Fruit fly (Drosophila melanogaster) whole organism: ENCODE measurements around the gene CG43167.

Experiments used
- CG8478 ChIP-seq: fragments of >200 bp; optimal IDR thresholded peaks from 2 replicates; lab custom pipeline; 2018; ENCODE audit warnings: inconsistent platforms
- Dll ChIP-seq: fragments of >200 bp; optimal IDR thresholded peaks from 2 replicates; lab custom pipeline; 2017
- EcR ChIP-seq, 2 experiments: fragments of >200 bp; optimal IDR thresholded peaks; 2 replicates each; lab custom pipeline; 2017; ENCODE audit warnings: missing biosample characterization in 2 of 2, missing genetic modification characterization in 2 of 2, missing genetic modification reagents in 2 of 2
- pan ChIP-seq: fragments of >200 bp; optimal IDR thresholded peaks from 2 replicates; lab custom pipeline; 2017
- psq ChIP-seq: fragments of >200 bp; optimal IDR thresholded peaks from 2 replicates; lab custom pipeline; 2017
- usp ChIP-seq: fragments of >200 bp; optimal IDR thresholded peaks from 2 replicates; lab custom pipeline; 2017; ENCODE audit warnings: missing biosample characterization, missing genetic modification characterization, mixed read lengths

CG43167 gene

DNA sequence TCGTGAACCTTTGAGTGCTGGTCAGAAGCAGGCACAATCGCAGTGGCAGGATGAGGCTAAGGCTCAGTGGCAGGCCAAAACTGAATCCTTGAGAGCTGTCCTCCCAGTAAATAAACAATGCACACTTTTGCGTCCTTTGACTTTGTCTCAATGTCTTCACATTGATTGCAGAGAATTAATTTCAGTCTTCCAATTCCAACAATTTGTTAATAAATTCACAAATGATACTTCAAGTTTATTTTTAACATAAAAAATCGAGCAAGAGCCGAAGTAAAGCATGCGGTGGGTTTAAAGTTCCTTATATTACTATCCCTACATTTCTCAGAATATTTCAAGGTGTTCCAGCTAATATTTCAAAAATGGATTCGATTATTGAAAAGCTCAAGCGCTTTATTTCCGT is at the start of gene CG43167:
Gene CG43167, plus strand, starts transcription at position 301 of the 400 bp plus-strand sequence.
- TF ChIP-seq CG8478 (no peak), pan (lab: Kevin White, UChicago) (no peak), usp (GFP tag; lab: Kevin White, UChicago) (no peak), psq (lab: Kevin White, UChicago) (no peak), Dll (no peak), EcR (GFP tag; optimal IDR thresholded peaks at IDR 0.05; lab: Kevin White, UChicago) (no peak)

DNA sequence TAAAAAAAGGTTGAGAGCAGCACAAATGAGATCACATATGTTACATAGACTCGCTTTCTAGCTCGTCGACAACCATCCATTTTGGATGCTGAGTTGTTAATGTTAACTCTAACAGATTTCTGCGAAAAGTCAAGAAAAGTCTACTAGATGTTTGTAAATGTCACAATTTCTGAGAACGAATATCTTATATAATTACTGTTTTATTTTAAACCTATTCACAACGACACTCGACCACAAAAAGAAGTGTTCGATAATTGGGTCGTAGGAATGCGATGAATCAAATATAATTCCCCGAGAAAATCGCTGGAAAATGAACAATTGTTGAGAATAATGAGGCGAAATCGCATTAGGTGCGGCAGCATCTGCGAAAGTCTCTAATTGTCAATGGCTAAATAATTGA is 45.5 kb upstream of the CG43167 start, which contains the start of gene spag4:
Gene spag4, minus strand, starts transcription at position 101 of the 400 bp plus-strand sequence.
- TF ChIP-seq Dll (no peak), EcR (GFP tag; optimal IDR thresholded peaks at IDR 0.05; lab: Kevin White, UChicago) (no peak), CG8478 (no peak), pan (lab: Kevin White, UChicago) (no peak), psq (lab: Kevin White, UChicago) (no peak), usp (GFP tag; lab: Kevin White, UChicago) (no peak)

DNA sequence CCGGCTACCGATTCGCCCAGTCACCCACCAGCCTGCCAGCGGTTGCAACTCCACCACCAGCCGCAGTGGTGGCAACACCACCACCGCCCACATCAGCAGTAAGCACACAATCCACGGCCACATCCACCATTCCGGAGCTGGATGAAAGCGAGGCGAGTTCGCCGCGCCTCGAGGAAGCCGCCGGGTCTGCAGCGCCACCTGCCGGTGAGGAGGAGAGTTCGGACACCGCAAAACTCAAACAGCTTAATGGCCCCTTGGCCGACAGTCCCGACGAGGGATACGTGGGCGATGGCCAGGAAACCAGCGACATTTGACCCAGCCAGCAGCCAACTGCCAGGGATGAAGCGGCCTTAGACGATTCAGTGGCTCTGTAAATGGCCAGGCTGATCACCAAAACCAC is 33.0 kb upstream of the CG43167 start:
- no peak for TF ChIP-seq EcR (GFP tag; optimal IDR thresholded peaks at IDR 0.05; lab: Kevin White, UChicago)
- no peak for TF ChIP-seq psq (lab: Kevin White, UChicago)
- TF ChIP-seq usp (GFP tag; lab: Kevin White, UChicago): no peak
- TF ChIP-seq Dll: no peak
- no peak for TF ChIP-seq pan (lab: Kevin White, UChicago)
- no peak for TF ChIP-seq CG8478

DNA sequence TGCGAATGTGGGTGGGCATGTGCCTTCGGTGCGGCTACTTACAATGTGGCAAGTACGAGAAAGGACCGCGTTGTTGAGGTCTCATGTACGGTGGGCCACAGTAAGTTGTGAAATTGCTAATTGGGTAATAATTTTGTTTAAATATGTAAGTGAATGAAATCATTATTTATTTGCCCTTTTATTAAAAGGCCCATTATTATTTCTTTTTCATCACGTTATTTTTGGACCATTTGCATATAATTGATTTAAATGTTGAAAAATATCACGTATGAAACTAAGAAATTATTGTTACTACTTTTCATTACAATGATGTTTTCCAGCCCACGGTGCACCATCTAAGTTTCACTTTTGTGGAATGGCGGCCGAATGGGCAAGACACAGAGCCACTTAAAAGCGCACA is 28.9 kb upstream of the CG43167 start:
- no peak for TF ChIP-seq usp (GFP tag; lab: Kevin White, UChicago)
- TF ChIP-seq EcR (GFP tag; optimal IDR thresholded peaks at IDR 0.05; lab: Kevin White, UChicago): no peak
- no peak for TF ChIP-seq Dll
- no peak for TF ChIP-seq psq (lab: Kevin White, UChicago)

DNA sequence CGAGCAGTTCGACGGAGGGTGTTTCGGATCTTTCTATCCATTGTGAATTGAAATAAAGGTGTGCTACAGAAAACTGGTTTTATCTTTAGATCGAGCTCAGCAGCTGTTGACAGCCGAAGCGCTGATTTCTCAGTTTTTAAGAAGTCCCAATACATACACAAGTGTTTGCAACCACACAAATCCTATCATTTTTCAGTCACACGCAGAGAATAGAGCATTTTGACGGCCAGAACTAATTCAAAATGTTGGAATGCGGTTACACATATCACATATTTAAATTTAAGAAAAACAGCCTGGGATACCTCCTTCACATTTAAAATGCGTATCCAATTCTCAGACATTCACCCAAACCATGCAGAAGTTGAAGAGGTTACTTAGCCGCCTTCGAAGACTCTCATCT is 8.5 kb upstream of the CG43167 start, which contains the start of gene CG6614:
Gene CG6614, minus strand, starts transcription at position 101 of the 400 bp plus-strand sequence.
- TF ChIP-seq EcR (GFP tag; optimal IDR thresholded peaks at IDR 0.05; lab: Kevin White, UChicago) (no peak), Dll (no peak), CG8478 (no peak), pan (lab: Kevin White, UChicago) (no peak), psq (lab: Kevin White, UChicago) (no peak), usp (GFP tag; lab: Kevin White, UChicago) (no peak)

DNA sequence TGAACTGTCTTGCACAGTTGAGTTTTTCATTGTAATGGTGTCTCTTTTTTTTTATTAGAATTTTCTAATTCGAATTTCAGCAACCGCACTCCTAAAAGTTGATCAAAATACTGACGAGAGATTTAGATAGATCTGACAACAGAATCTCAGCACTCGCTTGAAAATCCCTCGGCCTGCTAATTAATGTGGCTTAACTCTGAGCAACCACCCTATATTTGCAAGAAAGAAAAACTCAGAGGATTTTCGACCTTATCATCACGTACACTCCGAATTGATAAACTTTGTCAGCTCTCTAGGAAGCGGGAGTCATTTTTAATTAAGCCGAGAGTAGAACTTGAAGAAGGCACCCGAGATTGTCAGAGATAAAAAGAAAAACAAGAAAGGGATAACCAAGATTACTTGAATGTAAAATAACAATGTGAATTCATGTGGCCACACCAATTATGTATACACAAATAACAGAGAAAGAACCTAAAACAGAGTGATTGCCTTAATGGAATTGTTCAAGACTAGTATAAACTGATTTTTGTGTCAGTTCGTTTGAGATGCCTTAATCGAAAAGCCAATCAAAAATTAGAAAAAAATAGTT is 5.2 kb upstream of the CG43167 start, which contains the start of the genes CG12307 and CG4983:
Gene CG12307, minus strand, starts transcription at position 101 of the 589 bp plus-strand sequence.
Gene CG4983, plus strand, starts transcription at position 539 of the 589 bp plus-strand sequence.
- TF ChIP-seq EcR (GFP tag; optimal IDR thresholded peaks at IDR 0.05; lab: Kevin White, UChicago): no peak
- no peak for TF ChIP-seq Dll
- no peak for TF ChIP-seq pan (lab: Kevin White, UChicago)
- no peak for TF ChIP-seq usp (GFP tag; lab: Kevin White, UChicago)
- no peak for TF ChIP-seq CG8478
- TF ChIP-seq psq (lab: Kevin White, UChicago): no peak

DNA sequence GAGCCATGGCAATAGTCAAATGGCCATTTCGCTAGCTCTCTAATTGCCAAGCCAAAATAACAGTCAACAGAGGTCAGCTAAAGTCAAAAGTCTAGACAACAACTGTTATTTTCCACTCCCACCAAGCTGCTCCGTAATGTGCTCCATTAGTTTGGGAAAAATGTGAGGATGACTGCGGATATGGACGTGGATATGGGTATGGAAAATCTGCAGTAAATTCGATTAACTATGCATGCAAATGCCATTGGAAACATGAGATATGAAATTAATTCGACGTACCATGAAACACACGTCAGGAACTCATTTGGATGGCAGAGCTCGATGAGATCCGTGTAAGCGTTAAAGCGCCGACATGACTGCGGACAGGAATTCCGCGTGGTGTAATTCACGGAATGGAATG is 5.7 kb downstream of the CG43167 start, which contains the start of gene CG44477:
Gene CG44477, plus strand, starts transcription at position 301 of the 400 bp plus-strand sequence.
- TF ChIP-seq Dll (no peak), pan (lab: Kevin White, UChicago) (no peak), psq (lab: Kevin White, UChicago) (no peak), usp (GFP tag; lab: Kevin White, UChicago) (no peak), EcR (GFP tag; optimal IDR thresholded peaks at IDR 0.05; lab: Kevin White, UChicago) (no peak), CG8478 (no peak)

DNA sequence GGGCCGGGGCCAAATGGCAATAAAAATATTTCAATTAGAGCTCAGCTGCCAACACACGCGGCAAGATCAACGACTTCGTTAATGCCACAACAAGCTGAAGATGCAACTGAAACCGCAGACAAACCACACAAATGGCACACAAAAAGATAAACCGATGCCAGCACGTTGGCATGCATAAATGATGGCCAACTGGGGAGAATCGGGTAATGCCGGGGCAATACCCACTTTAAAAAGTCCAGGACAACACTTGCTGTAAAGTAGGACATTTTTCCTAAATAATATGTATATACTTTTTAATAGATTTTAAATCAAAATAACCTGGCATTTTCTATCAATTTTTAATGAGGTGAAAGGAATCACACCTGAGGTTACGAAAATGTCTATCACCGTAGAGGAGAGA is 37.3 kb downstream of the CG43167 start, which contains the start of gene CG4988:
Gene CG4988, plus strand, starts transcription at position 301 of the 400 bp plus-strand sequence.
- TF ChIP-seq usp (GFP tag; lab: Kevin White, UChicago) (no peak), CG8478 (no peak), pan (lab: Kevin White, UChicago) (no peak), psq (lab: Kevin White, UChicago) (no peak), Dll (no peak), EcR (GFP tag; optimal IDR thresholded peaks at IDR 0.05; lab: Kevin White, UChicago) (no peak)

DNA sequence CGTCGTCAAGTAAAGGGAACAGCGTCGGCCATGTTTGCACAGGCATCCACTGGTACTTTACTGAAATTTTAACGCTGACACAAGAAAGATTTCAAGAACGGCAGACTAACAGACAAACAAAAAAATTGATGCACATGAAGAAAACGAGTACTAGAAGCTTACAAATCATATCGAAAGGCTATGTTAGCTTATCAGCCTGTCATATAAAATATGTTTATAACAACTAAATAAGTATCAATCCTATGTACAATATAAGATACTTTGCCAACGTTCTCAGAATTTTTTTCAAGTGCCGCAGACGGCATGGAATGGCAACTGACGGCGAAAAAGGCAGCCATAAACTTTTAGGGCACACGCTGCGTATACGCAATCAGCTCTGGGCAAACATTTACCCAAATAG is 44.6 kb downstream of the CG43167 start:
- TF ChIP-seq EcR (GFP tag; optimal IDR thresholded peaks at IDR 0.05; lab: Kevin White, UChicago) (no peak), psq (lab: Kevin White, UChicago) (no peak)
